Worm (Caenorhabditis elegans): Measurements from ENCODE around the gene mam-5.
A peak's percentile ranks its signal among the peaks of the same experiment; 100 is the strongest.

The mam-5 gene

DNA sequence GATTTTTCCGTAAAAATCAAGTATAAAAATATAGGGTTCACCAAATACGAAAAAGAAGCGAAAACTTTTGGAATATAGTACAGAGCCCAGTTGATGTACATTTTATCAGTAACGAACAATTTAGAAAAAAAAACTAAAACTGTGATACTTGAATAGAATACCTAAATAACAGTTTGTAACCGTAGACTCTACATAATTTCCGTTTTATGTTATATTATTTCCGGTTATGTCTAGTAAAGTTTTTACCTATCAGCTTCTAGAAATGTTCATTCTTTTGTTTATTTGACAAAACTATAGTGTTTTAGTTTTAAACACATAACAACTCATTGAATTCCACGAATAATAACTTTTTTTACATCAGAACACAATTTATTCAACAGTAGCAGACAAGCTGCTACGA, 15.1 kb upstream of the mam-5 start, which contains the start of gene srj-33:
TSS of gene srj-33 (minus strand) at position 101 of the 400 bp plus-strand sequence.
- TF ChIP-seq dmd-6 (GFP tag; IDR thresholded peaks at IDR 0.05) (no peak), Y105C5A.15 (GFP tag; IDR thresholded peaks at IDR 0.05) (no peak), Y5F2A.4 (GFP tag; optimal IDR thresholded peaks at IDR 0.05) (no peak), ZK546.5 (tag; optimal IDR thresholded peaks at IDR 0.05) (no peak), tag-97 (GFP tag; IDR thresholded peaks at IDR 0.05) (no peak), cey-2 (tag; optimal IDR thresholded peaks at IDR 0.05; ENCODE audit: borderline replicate concordance, insufficient read depth) (no peak), ceh-44 (GFP tag; IDR thresholded peaks at IDR 0.05) (no peak), unc-62 (GFP tag; optimal IDR thresholded peaks at IDR 0.05 in 1 of 2) (no peak), unc-62 (tag; optimal IDR thresholded peaks at IDR 0.05) (no peak), jun-1 (tag; optimal IDR thresholded peaks at IDR 0.05) (no peak), unc-130 (GFP tag; optimal IDR thresholded peaks at IDR 0.05) (no peak), dve-1 (tag; optimal IDR thresholded peaks at IDR 0.05; ENCODE audit: insufficient read depth) (no peak), hmg-1.1 (GFP tag; IDR thresholded peaks at IDR 0.05) (no peak), hlh-30 (tag; optimal IDR thresholded peaks at IDR 0.05; ENCODE audit: insufficient read depth) (no peak), zip-2 (tag; optimal IDR thresholded peaks at IDR 0.05) (no peak), daf-19 (GFP tag; conservative IDR thresholded peaks at IDR 0.05) (no peak), nhr-28 (tag; optimal IDR thresholded peaks at IDR 0.05) (no peak), tra-1 (GFP tag; IDR thresholded peaks at IDR 0.05) (no peak), hlh-11 (tag; optimal IDR thresholded peaks at IDR 0.05) (no peak), ces-1 (GFP tag; optimal IDR thresholded peaks at IDR 0.05) (no peak), daf-12 (tag; optimal IDR thresholded peaks at IDR 0.05) (no peak)

DNA sequence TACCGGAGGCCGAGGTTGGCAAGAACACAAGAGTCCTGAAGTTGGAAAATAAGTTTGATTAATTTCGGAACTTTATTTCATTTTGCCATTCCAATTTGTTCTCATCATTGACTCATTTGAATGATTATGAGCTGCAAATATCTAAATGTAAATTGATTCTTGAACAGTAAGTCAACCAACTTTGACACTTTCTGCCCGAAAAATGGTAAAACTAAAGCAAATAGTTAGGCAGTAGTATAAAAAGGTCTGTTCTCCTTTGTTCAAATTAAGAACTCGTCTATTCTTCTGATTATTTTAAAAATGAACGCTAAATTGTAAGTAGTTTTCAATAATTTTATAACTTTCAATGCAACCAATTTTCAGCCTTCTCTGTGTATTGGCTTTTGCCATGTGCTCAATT, 9.5 kb upstream of the mam-5 start, which contains the start of gene fipr-12:
TSS of gene fipr-12 (plus strand) at position 301 of the 400 bp plus-strand sequence.
- TF ChIP-seq unc-62 (GFP tag; optimal IDR thresholded peaks at IDR 0.05 in 1 of 2) (peak in 1 of 2 experiments; percentile 70), unc-62 (tag; optimal IDR thresholded peaks at IDR 0.05) (no peak), F26F4.8 (GFP tag; conservative IDR thresholded peaks at IDR 0.05) (no peak)

DNA sequence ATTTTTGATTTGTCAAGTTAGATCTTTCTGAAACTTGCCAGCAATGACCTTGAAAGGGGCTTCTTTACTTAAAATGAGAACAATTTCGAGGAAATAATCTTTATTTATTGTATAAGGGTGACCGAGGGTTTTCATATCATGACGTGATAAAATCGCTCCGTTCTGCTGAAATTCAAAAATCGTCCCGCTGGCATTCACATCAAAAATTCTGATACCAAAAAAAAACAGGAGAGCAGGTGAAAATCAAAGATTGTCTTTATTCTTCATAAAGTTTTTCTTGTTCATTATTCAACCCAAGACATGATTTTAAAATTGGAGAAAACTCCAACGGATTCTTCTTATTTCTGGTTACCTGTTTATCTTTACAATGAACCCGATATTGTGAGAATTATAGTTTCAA, 8.4 kb upstream of the mam-5 start, which contains the start of gene sre-28:
TSS of gene sre-28 (plus strand) at position 301 of the 400 bp plus-strand sequence.
- TF ChIP-seq unc-62 (GFP tag; optimal IDR thresholded peaks at IDR 0.05 in 1 of 2) (peak in 1 of 2 experiments; percentile 19), unc-62 (tag; optimal IDR thresholded peaks at IDR 0.05) (no peak), ceh-28 (tag; optimal IDR thresholded peaks at IDR 0.05) (no peak), lin-13 (GFP tag; optimal IDR thresholded peaks at IDR 0.05) (no peak)

DNA sequence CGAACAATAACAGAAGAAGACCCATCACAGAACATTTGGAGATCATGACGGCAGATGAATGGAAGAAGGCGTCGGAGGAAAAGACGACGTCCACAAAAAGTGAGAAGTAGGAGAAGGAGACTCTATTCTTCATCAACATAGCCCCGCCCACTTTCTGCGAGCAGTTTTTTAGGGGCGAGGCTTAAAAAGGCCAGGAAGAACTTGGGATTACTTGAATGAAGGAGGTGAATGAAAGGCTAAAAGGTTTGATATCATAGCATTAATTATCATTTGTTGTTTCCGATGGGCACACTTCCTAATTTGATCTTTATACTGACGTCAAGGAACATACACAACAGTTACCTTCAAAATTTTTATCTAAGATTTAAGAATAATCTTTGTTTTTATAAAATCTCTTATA, 3.7 kb upstream of the mam-5 start, which contains the start of gene nlp-58:
TSS of gene nlp-58 (minus strand) at position 101 of the 400 bp plus-strand sequence.
- no peak for TF ChIP-seq nhr-11 (tag; optimal IDR thresholded peaks at IDR 0.05)
- no peak for TF ChIP-seq hlh-30 (tag; optimal IDR thresholded peaks at IDR 0.05; ENCODE audit: insufficient read depth)
- no peak for TF ChIP-seq R02D3.7 (tag; optimal IDR thresholded peaks at IDR 0.05)
- TF ChIP-seq lin-38 (GFP tag; IDR thresholded peaks at IDR 0.05): no peak
- TF ChIP-seq T26A8.4 (GFP tag; IDR thresholded peaks at IDR 0.05): no peak
- no peak for TF ChIP-seq jun-1 (tag; optimal IDR thresholded peaks at IDR 0.05)
- no peak for TF ChIP-seq F44E2.7 (GFP tag; IDR thresholded peaks at IDR 0.05)

DNA sequence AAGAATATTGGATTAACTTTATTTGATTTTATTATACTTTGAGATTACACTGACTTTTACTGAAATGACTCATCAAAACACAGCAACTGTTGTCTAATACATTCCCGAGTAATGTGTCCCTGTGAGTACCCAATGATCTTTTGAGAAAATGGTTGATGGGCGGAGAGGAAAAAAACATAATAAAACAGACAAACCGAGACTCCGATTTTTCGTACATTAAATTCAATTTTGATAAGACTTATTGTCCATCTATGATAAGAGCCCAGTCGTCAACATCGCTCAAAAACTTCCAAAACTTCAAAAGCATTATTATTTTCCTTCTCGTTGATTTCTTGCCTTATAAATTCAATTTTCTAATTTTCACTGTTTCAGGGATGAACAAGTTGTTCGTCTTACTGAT, 1.6 kb upstream of the mam-5 start, which contains the start of gene ttr-46:
TSS of gene ttr-46 (plus strand) at position 373 of the 400 bp plus-strand sequence.
- no peak for TF ChIP-seq fos-1 (tag; optimal IDR thresholded peaks at IDR 0.05)
- TF ChIP-seq pqm-1 (tag; optimal IDR thresholded peaks at IDR 0.05): peak; percentile 63
- TF ChIP-seq nhr-28 (tag; optimal IDR thresholded peaks at IDR 0.05): peak; percentile 53
- TF ChIP-seq nhr-76 (tag; optimal IDR thresholded peaks at IDR 0.05): no peak
- TF ChIP-seq daf-16 (GFP tag; optimal IDR thresholded peaks at IDR 0.05): no peak
- peak; percentile 65 for TF ChIP-seq daf-16 (tag; optimal IDR thresholded peaks at IDR 0.05)
- no peak for TF ChIP-seq zag-1 (tag; optimal IDR thresholded peaks at IDR 0.05)
- no peak for TF ChIP-seq lir-3 (tag; optimal IDR thresholded peaks at IDR 0.05)
- no peak for TF ChIP-seq F26F4.8 (GFP tag; conservative IDR thresholded peaks at IDR 0.05)
- TF ChIP-seq dmd-8 (GFP tag; IDR thresholded peaks at IDR 0.05): no peak
- no peak for TF ChIP-seq lin-13 (GFP tag; optimal IDR thresholded peaks at IDR 0.05)
- no peak for TF ChIP-seq lin-29 (GFP tag; IDR thresholded peaks at IDR 0.05)
- TF ChIP-seq gei-8 (GFP tag; optimal IDR thresholded peaks at IDR 0.05): no peak
- no peak for TF ChIP-seq tag-97 (GFP tag; IDR thresholded peaks at IDR 0.05)
- no peak for TF ChIP-seq D1046.2 (GFP tag; IDR thresholded peaks at IDR 0.05)
